Fruit fly (Drosophila melanogaster) whole organism, embryonic: ENCODE results near the gene Paris.

Source experiments
- Aef1 ChIP-seq: fragments of 200-800 bp; sonication (Bioruptor generic); IDR thresholded peaks from 3 replicates; pipeline ENCODE4 v1.3.6; 2022; ENCODE audit warnings: missing biosample characterization, missing genetic modification characterization
- Blimp-1 ChIP-seq: fragments of 200-800 bp; sonication (Bioruptor generic); optimal IDR thresholded peaks from 3 replicates; lab custom pipeline; 2018; ENCODE audit warnings: missing biosample characterization, missing genetic modification characterization, mild to moderate bottlenecking, moderate library complexity, missing genetic modification reagents
- CG10209 ChIP-seq: fragments of 200-800 bp; sonication (Bioruptor generic); optimal IDR thresholded peaks from 3 replicates; lab custom pipeline; 2017; ENCODE audit warnings: missing biosample characterization, mild to moderate bottlenecking, missing genetic modification characterization, missing genetic modification reagents
- CG10274 ChIP-seq: fragments of 200-800 bp; sonication (Bioruptor generic); optimal IDR thresholded peaks from 3 replicates; lab custom pipeline; 2017; ENCODE audit warnings: missing biosample characterization, mild to moderate bottlenecking, missing genetic modification characterization
- CG11560 ChIP-seq: fragments of 200-800 bp; sonication (Bioruptor generic); IDR thresholded peaks from 3 replicates; pipeline ENCODE4 v1.3.6; 2022; ENCODE audit warnings: missing biosample characterization, missing genetic modification characterization
- CG12071 ChIP-seq: fragments of 200-800 bp; sonication (Bioruptor generic); optimal IDR thresholded peaks from 3 replicates; lab custom pipeline; 2018; ENCODE audit warnings: missing biosample characterization, mild to moderate bottlenecking, missing genetic modification characterization
- CG12104 ChIP-seq: fragments of 200-800 bp; sonication (Bioruptor generic); optimal IDR thresholded peaks from 3 replicates; lab custom pipeline; 2016; ENCODE audit warnings: missing biosample characterization, missing genetic modification characterization
- CG12391 ChIP-seq: fragments of 200-800 bp; sonication (Bioruptor generic); optimal IDR thresholded peaks from 3 replicates; lab custom pipeline; 2018; ENCODE audit warnings: missing biosample characterization, mild to moderate bottlenecking, missing genetic modification characterization, moderate library complexity
- CG14050 ChIP-seq: fragments of 200-800 bp; sonication (Bioruptor generic); IDR thresholded peaks from 3 replicates; pipeline ENCODE4 v1.3.6; 2022; ENCODE audit warnings: missing biosample characterization, missing genetic modification characterization
- CG14441 ChIP-seq: fragments of 200-800 bp; sonication (Bioruptor generic); IDR thresholded peaks from 2 replicates; pipeline ENCODE4 v1.3.6; 2022; ENCODE audit warnings: missing biosample characterization, missing genetic modification characterization
- CG14965 ChIP-seq: fragments of 200-800 bp; sonication (Bioruptor generic); optimal IDR thresholded peaks from 2 replicates; lab custom pipeline; 2016; ENCODE audit warnings: missing biosample characterization, missing genetic modification characterization, borderline replicate concordance
- CG1647 ChIP-seq: fragments of 200-800 bp; sonication (Bioruptor generic); optimal IDR thresholded peaks from 3 replicates; lab custom pipeline; 2016; ENCODE audit warnings: missing biosample characterization, missing genetic modification characterization
- CG16863 ChIP-seq: fragments of 200-800 bp; sonication (Bioruptor generic); optimal IDR thresholded peaks from 3 replicates; lab custom pipeline; 2016; ENCODE audit warnings: missing biosample characterization, missing genetic modification characterization
- CG17385 ChIP-seq: fragments of 200-800 bp; sonication (Bioruptor generic); optimal IDR thresholded peaks from 3 replicates; lab custom pipeline; 2018; ENCODE audit warnings: missing biosample characterization, mild to moderate bottlenecking, missing genetic modification characterization
- CG3281 ChIP-seq: fragments of 200-800 bp; sonication (Bioruptor generic); optimal IDR thresholded peaks from 3 replicates; lab custom pipeline; 2017; ENCODE audit warnings: missing biosample characterization, mild to moderate bottlenecking, missing genetic modification characterization
- CG3726 ChIP-seq: fragments of 200-800 bp; sonication (Bioruptor generic); IDR thresholded peaks from 3 replicates; pipeline ENCODE4, ENCODE4 v1.3.6; 2022; ENCODE audit warnings: missing biosample characterization, missing genetic modification characterization
- CG5245 ChIP-seq: fragments of 200-800 bp; sonication (Bioruptor generic); optimal IDR thresholded peaks from 3 replicates; lab custom pipeline; 2016; ENCODE audit warnings: missing biosample characterization, missing genetic modification characterization
- CG6272 ChIP-seq: fragments of 200-800 bp; sonication (Bioruptor generic); IDR thresholded peaks from 2 replicates; pipeline ENCODE4 v1.3.6; 2022; ENCODE audit warnings: missing biosample characterization, missing genetic modification characterization
- CG7271 ChIP-seq: fragments of 200-800 bp; sonication (Bioruptor generic); optimal IDR thresholded peaks from 2 replicates; lab custom pipeline; 2018; ENCODE audit warnings: missing biosample characterization, mild to moderate bottlenecking, missing genetic modification characterization, moderate library complexity
- CG7786 ChIP-seq: fragments of 200-800 bp; sonication (Bioruptor generic); optimal IDR thresholded peaks from 2 replicates; lab custom pipeline; 2016; ENCODE audit warnings: missing biosample characterization, missing genetic modification characterization
- CG7963 ChIP-seq: fragments of 200-800 bp; sonication (Bioruptor generic); IDR thresholded peaks from 3 replicates; pipeline ENCODE4 v1.3.6; 2022; ENCODE audit warnings: missing biosample characterization, missing genetic modification characterization; ENCODE audit not compliant: partially characterized antibody
- CkIIα-i1 ChIP-seq: fragments of 200-800 bp; sonication (Bioruptor generic); IDR thresholded peaks from 2 replicates; pipeline ENCODE4 v1.3.6; 2022; ENCODE audit warnings: missing biosample characterization, missing genetic modification characterization
- CoRest ChIP-seq: fragments of 200-800 bp; sonication (Bioruptor generic); optimal IDR thresholded peaks from 3 replicates; lab custom pipeline; 2018; ENCODE audit warnings: missing biosample characterization, mild to moderate bottlenecking, missing genetic modification characterization, moderate library complexity
- Hr51 ChIP-seq, 2 experiments: fragments of 200-800 bp; sonication (Bioruptor generic); optimal IDR thresholded peaks; 2 replicates in 1 of 2; 3 replicates in 1 of 2; lab custom pipeline; 2016 to 2018; ENCODE audit warnings: missing biosample characterization in 2 of 2, missing genetic modification characterization in 2 of 2, mild to moderate bottlenecking in 1 of 2, moderate library complexity in 1 of 2
- Hsf ChIP-seq: fragments of 200-800 bp; sonication (Bioruptor generic); optimal IDR thresholded peaks from 3 replicates; lab custom pipeline; 2016; ENCODE audit warnings: missing biosample characterization, missing genetic modification characterization
- Lim3 ChIP-seq: fragments of 200-800 bp; sonication (Bioruptor generic); IDR thresholded peaks from 2 replicates; pipeline ENCODE4 v1.3.6; 2022; ENCODE audit warnings: missing biosample characterization, missing genetic modification characterization
- MTF-1 ChIP-seq: fragments of 200-800 bp; sonication (Bioruptor generic); optimal IDR thresholded peaks from 2 replicates; lab custom pipeline; 2018; ENCODE audit warnings: missing biosample characterization, mild to moderate bottlenecking, missing genetic modification characterization, borderline replicate concordance
- Mes4 ChIP-seq: fragments of 200-800 bp; sonication (Bioruptor generic); optimal IDR thresholded peaks from 2 replicates; lab custom pipeline; 2016; ENCODE audit warnings: missing biosample characterization, missing genetic modification characterization
- Opbp ChIP-seq: fragments of 200-800 bp; sonication (Bioruptor generic); IDR thresholded peaks from 3 replicates; pipeline ENCODE4 v1.3.6; 2022; ENCODE audit warnings: missing biosample characterization, missing genetic modification characterization; ENCODE audit not compliant: partially characterized antibody
- Scr ChIP-seq: fragments of 200-800 bp; sonication (Bioruptor generic); IDR thresholded peaks from 2 replicates; pipeline ENCODE4 v1.3.6; 2022; ENCODE audit warnings: missing biosample characterization, missing genetic modification characterization; ENCODE audit not compliant: partially characterized antibody
- ap ChIP-seq: fragments of 200-800 bp; sonication (Bioruptor generic); IDR thresholded peaks from 2 replicates; pipeline ENCODE4 v1.3.6; 2022; ENCODE audit warnings: missing biosample characterization, missing genetic modification characterization
- ci ChIP-seq: fragments of 200-800 bp; sonication (Bioruptor generic); IDR thresholded peaks from 3 replicates; pipeline ENCODE4 v1.3.6; 2022; ENCODE audit warnings: missing biosample characterization, missing genetic modification characterization
- dmrt11E ChIP-seq: fragments of 200-800 bp; sonication (Bioruptor generic); optimal IDR thresholded peaks from 3 replicates; lab custom pipeline; 2018; ENCODE audit warnings: missing biosample characterization, mild to moderate bottlenecking, missing genetic modification characterization, moderate library complexity
- eve ChIP-seq, 2 experiments: fragments of >200 bp; optimal IDR thresholded peaks; 2 replicates each; lab custom pipeline; 2017; ENCODE audit warnings: missing biosample characterization in 2 of 2, missing genetic modification characterization in 2 of 2
- exex ChIP-seq: fragments of 200-800 bp; sonication (Bioruptor generic); optimal IDR thresholded peaks from 4 replicates; lab custom pipeline; 2018; ENCODE audit warnings: missing biosample characterization, mild to moderate bottlenecking, missing genetic modification characterization, moderate library complexity
- gce ChIP-seq: fragments of 200-800 bp; sonication (Bioruptor generic); IDR thresholded peaks from 3 replicates; pipeline ENCODE4 v1.3.6; 2022; ENCODE audit warnings: missing biosample characterization, missing genetic modification characterization
- hbn ChIP-seq: fragments of 200-800 bp; sonication (Bioruptor generic); IDR thresholded peaks from 2 replicates; pipeline ENCODE4 v1.3.6; 2022; ENCODE audit warnings: missing biosample characterization, missing genetic modification characterization; ENCODE audit not compliant: partially characterized antibody
- hth ChIP-seq: fragments of >200 bp; optimal IDR thresholded peaks from 2 replicates; lab custom pipeline; 2017; ENCODE audit warnings: inconsistent platforms
- jigr1 ChIP-seq: fragments of 200-800 bp; sonication (Bioruptor generic); IDR thresholded peaks from 3 replicates; pipeline ENCODE4 v1.3.6; 2022; ENCODE audit warnings: missing biosample characterization, missing genetic modification characterization
- pfk ChIP-seq: fragments of 200-800 bp; sonication (Bioruptor generic); optimal IDR thresholded peaks from 2 replicates; lab custom pipeline; 2018; ENCODE audit warnings: missing biosample characterization, mild to moderate bottlenecking, missing genetic modification characterization, moderate library complexity
- phol ChIP-seq: fragments of 200-800 bp; sonication (Bioruptor generic); optimal IDR thresholded peaks from 3 replicates; lab custom pipeline; 2018; ENCODE audit warnings: missing biosample characterization, mild to moderate bottlenecking, missing genetic modification characterization, moderate library complexity
- sc ChIP-seq, 3 experiments: fragments of >200 bp in 2 of 3; fragments of 200-800 bp in 1 of 3; sonication (Bioruptor generic) in 1 of 3; optimal IDR thresholded peaks; 2 replicates in 2 of 3; 3 replicates in 1 of 3; lab custom pipeline; 2017; ENCODE audit warnings: mild to moderate bottlenecking in 1 of 3, missing biosample characterization in 1 of 3, missing genetic modification characterization in 1 of 3, missing genetic modification reagents in 1 of 3
- scrt ChIP-seq: fragments of 200-800 bp; sonication (Bioruptor generic); optimal IDR thresholded peaks from 2 replicates; lab custom pipeline; 2018; ENCODE audit warnings: missing biosample characterization, mild to moderate bottlenecking, missing genetic modification characterization, moderate library complexity
- sob ChIP-seq: fragments of 200-800 bp; sonication (Bioruptor generic); IDR thresholded peaks from 2 replicates; pipeline ENCODE4 v1.3.6; 2022; ENCODE audit warnings: missing biosample characterization, missing genetic modification characterization
- ssp ChIP-seq: fragments of 200-800 bp; sonication (Bioruptor generic); IDR thresholded peaks from 2 replicates; pipeline ENCODE4 v1.3.6; 2022; ENCODE audit warnings: missing biosample characterization, missing genetic modification characterization
- trh ChIP-seq: fragments of 200-800 bp; sonication (Bioruptor generic); optimal IDR thresholded peaks from 2 replicates; lab custom pipeline; 2016; ENCODE audit warnings: missing biosample characterization, missing genetic modification characterization
- zen ChIP-seq: fragments of 200-800 bp; sonication (Bioruptor generic); optimal IDR thresholded peaks from 3 replicates; lab custom pipeline; 2018; ENCODE audit warnings: missing biosample characterization, mild to moderate bottlenecking, missing genetic modification characterization, moderate library complexity

Paris gene

DNA sequence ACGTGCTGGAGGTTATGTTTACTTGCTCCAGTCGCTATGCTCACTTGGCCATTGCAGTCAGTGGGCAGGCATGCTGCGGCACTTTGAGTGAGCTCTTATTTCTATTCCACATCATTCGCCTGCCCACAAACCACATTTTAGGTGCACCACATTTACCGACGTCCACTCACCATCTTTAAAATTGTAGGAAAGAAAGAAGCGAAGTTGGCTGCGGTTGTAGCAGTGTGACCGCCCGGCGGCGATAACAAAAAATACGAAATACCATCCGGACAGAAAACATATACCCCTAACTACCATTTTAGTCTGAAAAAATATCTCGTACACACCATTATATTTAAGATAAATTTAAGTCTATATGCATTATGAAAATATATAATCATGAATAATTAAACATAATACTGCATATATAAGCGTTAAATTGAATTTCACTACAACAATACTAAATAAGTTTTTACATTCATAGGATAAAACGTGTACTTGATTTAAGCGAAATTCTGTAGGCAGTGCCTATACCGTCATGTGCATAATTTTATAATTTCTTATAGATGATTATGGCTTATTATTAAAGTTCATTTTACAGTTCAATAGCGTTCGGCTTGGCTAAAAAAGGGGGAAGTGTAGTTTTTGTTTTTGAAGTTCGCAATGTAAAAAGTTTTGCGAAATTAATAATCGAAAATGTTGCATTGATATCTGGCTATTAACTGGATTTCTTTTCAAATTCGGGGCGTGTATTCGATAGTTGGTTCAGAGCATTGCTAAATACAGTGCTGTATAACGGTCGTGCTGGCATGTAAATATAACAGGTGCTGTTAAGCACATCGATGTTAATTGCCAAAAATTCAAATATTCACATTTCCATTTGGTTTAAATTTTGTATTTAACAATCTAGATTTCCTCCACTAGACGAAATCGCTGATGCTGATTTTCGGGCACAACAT is 5.0 kb upstream of the Paris start, which contains the start of gene RpL27A (continued):
- TF ChIP-seq CG12071 (peak; percentile 91), jigr1 (GFP tag; lab: Robert Waterston, UW) (0 out of 3 replicates have a peak, but pooled peaks have one; percentile 25), CG14441 (peak; percentile 57), Hr51 (GFP tag; optimal IDR thresholded peaks at IDR 0.05; lab: Kevin White, UChicago) (peak; percentile 58 to 72), hth (lab: Kevin White, UChicago) (no peak), Mes4 (GFP tag; lab: Kevin White, UChicago) (peak; percentile 87), sob (GFP tag; lab: Robert Waterston, UW) (peak; percentile 83), MTF-1 (peak; percentile 92), trh (peak; percentile 75), phol (peak; percentile 91), CG12391 (tag; lab: Kevin White, UChicago) (peak; percentile 84), ssp (GFP tag; lab: Robert Waterston, UW) (peak; percentile 97), CoRest (tag; lab: Kevin White, UChicago) (peak; percentile 81), Hsf (GFP tag; lab: Kevin White, UChicago) (peak; percentile 69), CG3726 (GFP tag; lab: Robert Waterston, UW) (0 out of 3 replicates have a peak, but pooled peaks have one; percentile 44), Blimp-1 (GFP tag; lab: Kevin White, UChicago) (no peak), CG10209 (GFP tag; lab: Kevin White, UChicago) (peak; percentile 84), gce (GFP tag; lab: Robert Waterston, UW) (peak; percentile 85), sc (optimal IDR thresholded peaks at IDR 0.05; lab: Kevin White, UChicago) (no peak), sc (GFP tag; optimal IDR thresholded peaks at IDR 0.05; lab: Kevin White, UChicago) (peak; percentile 63), CG3281 (GFP tag; lab: Kevin White, UChicago) (peak; percentile 81), Aef1 (GFP tag; lab: Robert Waterston, UW) (peak; percentile 63; the same call in 2 of the 3 replicates), exex (tag; lab: Kevin White, UChicago) (peak; percentile 40), CG10274 (GFP tag; lab: Kevin White, UChicago) (peak; percentile 61), Lim3 (GFP tag; lab: Robert Waterston, UW) (no peak), pfk (GFP tag; lab: Kevin White, UChicago) (peak; percentile 78), CG17385 (GFP tag; lab: Kevin White, UChicago) (peak; percentile 87), hbn (GFP tag; lab: Robert Waterston, UW) (no peak), zen (tag; lab: Kevin White, UChicago) (peak; percentile 33), CG5245 (GFP tag; lab: Kevin White, UChicago) (peak; percentile 65), CG14050 (GFP tag; lab: Robert Waterston, UW) (peak; percentile 70), CG11560 (tag; lab: Robert Waterston, UW) (no peak; the same call in 2 of the 3 replicates), eve (GFP tag; optimal IDR thresholded peaks at IDR 0.05; lab: Kevin White, UChicago) (no peak), CG16863 (peak; percentile 62), dmrt11E (tag; lab: Kevin White, UChicago) (peak; percentile 58), CG7963 (GFP tag; lab: Robert Waterston, UW) (no peak), CkIIα-i1 (peak; percentile 60; the same call in 1 of the 2 replicates), Opbp (GFP tag; lab: Robert Waterston, UW) (peak; percentile 100), CG7271 (tag; lab: Kevin White, UChicago) (peak; percentile 78), CG7786 (peak; percentile 40), CG1647 (GFP tag; lab: Kevin White, UChicago) (peak; percentile 60), CG12104 (GFP tag; lab: Kevin White, UChicago) (peak; percentile 71), ci (peak; percentile 97), CG14965 (no peak), ap (GFP tag; lab: Robert Waterston, UW) (peak; percentile 61), scrt (peak; percentile 73), CG6272 (GFP tag; lab: Robert Waterston, UW) (peak; percentile 54), Scr (GFP tag; lab: Robert Waterston, UW) (peak; percentile 57)
